Worm (Caenorhabditis elegans): ENCODE data around the gene hum-5.

- TF ChIP-seq ceh-22 (tag; optimal IDR thresholded peaks at IDR 0.05) = no peak
- TF ChIP-seq ama-1 (optimal IDR thresholded peaks at IDR 0.05) = no peak
- TF ChIP-seq nhr-11 (tag; optimal IDR thresholded peaks at IDR 0.05) = no peak
- TF ChIP-seq eyg-1 (tag; optimal IDR thresholded peaks at IDR 0.05) = no peak
- no peak for TF ChIP-seq ceh-31 (tag; optimal IDR thresholded peaks at IDR 0.05)
- no peak for TF ChIP-seq ceh-30 (tag; optimal IDR thresholded peaks at IDR 0.05)
- no peak for TF ChIP-seq unc-55 (GFP tag; optimal IDR thresholded peaks at IDR 0.05)
- TF ChIP-seq ceh-45 (GFP tag; IDR thresholded peaks at IDR 0.05) = no peak
- TF ChIP-seq pat-9 (tag; optimal IDR thresholded peaks at IDR 0.05) = no peak
- no peak for TF ChIP-seq nhr-232 (tag; optimal IDR thresholded peaks at IDR 0.05)
These were observed 22.0 kb upstream of the hum-5 start, which contains the start of gene his-69 for ce11 chrIII:4058643-4059042.

Measured in whole organism, late embryonic.